Worm (Caenorhabditis elegans) whole organism, L2 larva: ENCODE measurements around the gene osgn-1.
A peak's percentile ranks its signal among the peaks of the same experiment; 100 is the strongest.

Experiments used
- C34F6.9 ChIP-seq: fragments of 150-350 bp; optimal IDR thresholded peaks from 2 replicates; lab custom pipeline; 2014; ENCODE audit warnings: missing biosample characterization, missing genetic modification characterization
- F13H6.1 ChIP-seq: sonication (generic microtip); optimal IDR thresholded peaks from 2 replicates; lab custom pipeline; 2016; ENCODE audit warnings: missing genetic modification characterization, missing compliant biosample characterization
- R02D3.7 ChIP-seq: fragments of 150-350 bp; optimal IDR thresholded peaks from 2 replicates; lab custom pipeline; 2014; ENCODE audit warnings: missing biosample characterization, missing genetic modification characterization
- Y55F3AM.14 ChIP-seq: fragments of 200-800 bp; sonication (Bioruptor generic); optimal IDR thresholded peaks from 2 replicates; lab custom pipeline; 2018; ENCODE audit warnings: mild to moderate bottlenecking, missing genetic modification characterization, missing compliant biosample characterization
- ZK546.5 ChIP-seq: sonication (generic microtip); optimal IDR thresholded peaks from 2 replicates; lab custom pipeline; 2017; ENCODE audit warnings: missing biosample characterization, missing genetic modification characterization
- aly-2 ChIP-seq: fragments of 150-350 bp; optimal IDR thresholded peaks from 2 replicates; lab custom pipeline; 2014; ENCODE audit warnings: missing biosample characterization, missing genetic modification characterization
- ama-1 ChIP-seq: fragments of 150-350 bp; optimal IDR thresholded peaks from 2 replicates; lab custom pipeline; 2018; ENCODE audit warnings: inconsistent platforms
- blmp-1 ChIP-seq: sonication (generic microtip); optimal IDR thresholded peaks from 2 replicates; lab custom pipeline; 2017; ENCODE audit warnings: missing genetic modification characterization, mild to moderate bottlenecking, missing compliant biosample characterization, antibody characterized with exemption, moderate library complexity; ENCODE audit not compliant: insufficient read depth
- ceh-16 ChIP-seq: fragments of 150-350 bp; optimal IDR thresholded peaks from 2 replicates; lab custom pipeline; 2014; ENCODE audit warnings: missing biosample characterization, missing genetic modification characterization
- ceh-82 ChIP-seq: fragments of 150-350 bp; optimal IDR thresholded peaks from 2 replicates; lab custom pipeline; 2014; ENCODE audit warnings: missing biosample characterization, missing genetic modification characterization
- crh-2 ChIP-seq: sonication (generic microtip); optimal IDR thresholded peaks from 2 replicates; lab custom pipeline; 2017; ENCODE audit warnings: missing biosample characterization, missing genetic modification characterization
- dmd-4 ChIP-seq: sonication (generic microtip); optimal IDR thresholded peaks from 2 replicates; lab custom pipeline; 2017; ENCODE audit warnings: missing biosample characterization, missing genetic modification characterization
- egl-27 ChIP-seq: sonication (generic microtip); optimal IDR thresholded peaks from 3 replicates; lab custom pipeline; 2017; ENCODE audit warnings: missing biosample characterization, missing genetic modification reagents, missing genetic modification characterization
- elt-1 ChIP-seq: fragments of 150-350 bp; optimal IDR thresholded peaks from 2 replicates; lab custom pipeline; 2014; ENCODE audit warnings: missing biosample characterization, missing genetic modification characterization
- elt-3 ChIP-seq: sonication (generic microtip); optimal IDR thresholded peaks from 2 replicates; lab custom pipeline; 2017; ENCODE audit warnings: missing biosample characterization, missing genetic modification characterization
- fos-1 ChIP-seq: fragments of 150-350 bp; optimal IDR thresholded peaks from 2 replicates; lab custom pipeline; 2014; ENCODE audit warnings: missing biosample characterization, missing genetic modification characterization
- gmeb-1 ChIP-seq: fragments of 150-350 bp; optimal IDR thresholded peaks from 2 replicates; lab custom pipeline; 2014; ENCODE audit warnings: missing biosample characterization, missing genetic modification characterization
- lin-11 ChIP-seq: fragments of 150-350 bp; sonication (generic microtip); optimal IDR thresholded peaks from 2 replicates; lab custom pipeline; 2014; ENCODE audit warnings: missing biosample characterization, missing genetic modification characterization, inconsistent platforms, mixed read lengths
- lin-13 ChIP-seq: fragments of 150-350 bp; optimal IDR thresholded peaks from 2 replicates; lab custom pipeline; 2014; ENCODE audit warnings: missing biosample characterization, missing genetic modification reagents, missing genetic modification characterization
- lin-39 ChIP-seq: fragments of 150-350 bp; optimal IDR thresholded peaks from 2 replicates; lab custom pipeline; 2014; ENCODE audit warnings: missing biosample characterization, missing genetic modification reagents, missing genetic modification characterization
- mab-5 ChIP-seq: fragments of 150-350 bp; optimal IDR thresholded peaks from 2 replicates; lab custom pipeline; 2014; ENCODE audit warnings: missing biosample characterization, missing genetic modification characterization
- mdl-1 ChIP-seq, 2 experiments: fragments of 150-350 bp in 1 of 2; sonication (generic microtip) in 1 of 2; optimal IDR thresholded peaks; 2 replicates each; lab custom pipeline; 2017; ENCODE audit warnings: missing biosample characterization in 2 of 2, missing genetic modification characterization in 2 of 2
- nhr-10 ChIP-seq: sonication (generic microtip); optimal IDR thresholded peaks from 2 replicates; lab custom pipeline; 2017; ENCODE audit warnings: missing biosample characterization, missing genetic modification characterization
- nhr-11 ChIP-seq: fragments of 150-350 bp; optimal IDR thresholded peaks from 2 replicates; lab custom pipeline; 2014; ENCODE audit warnings: missing biosample characterization, missing genetic modification characterization
- nhr-12 ChIP-seq: fragments of 150-350 bp; optimal IDR thresholded peaks from 2 replicates; lab custom pipeline; 2014; ENCODE audit warnings: missing biosample characterization, missing genetic modification characterization
- nhr-21 ChIP-seq: fragments of 150-350 bp; optimal IDR thresholded peaks from 2 replicates; lab custom pipeline; 2014; ENCODE audit warnings: missing biosample characterization, missing genetic modification characterization
- nhr-237 ChIP-seq: fragments of 150-350 bp; optimal IDR thresholded peaks from 2 replicates; lab custom pipeline; 2014; ENCODE audit warnings: missing biosample characterization, missing genetic modification characterization
- nhr-25 ChIP-seq: fragments of 150-350 bp; sonication (generic microtip); optimal IDR thresholded peaks from 3 replicates; lab custom pipeline; 2014; ENCODE audit warnings: missing biosample characterization, missing genetic modification characterization
- nhr-6 ChIP-seq: fragments of 150-350 bp; optimal IDR thresholded peaks from 2 replicates; lab custom pipeline; 2014; ENCODE audit warnings: missing biosample characterization, missing genetic modification characterization
- nhr-77 ChIP-seq: fragments of 150-350 bp; optimal IDR thresholded peaks from 2 replicates; lab custom pipeline; 2014; ENCODE audit warnings: missing biosample characterization, missing genetic modification characterization
- peb-1 ChIP-seq: fragments of 150-350 bp; optimal IDR thresholded peaks from 2 replicates; lab custom pipeline; 2014; ENCODE audit warnings: missing biosample characterization, missing genetic modification characterization
- sem-4 ChIP-seq: fragments of 150-350 bp; optimal IDR thresholded peaks from 2 replicates; lab custom pipeline; 2014; ENCODE audit warnings: missing biosample characterization, missing genetic modification reagents, missing genetic modification characterization
- skn-1 ChIP-seq: sonication (generic microtip); optimal IDR thresholded peaks from 2 replicates; lab custom pipeline; 2017; ENCODE audit warnings: missing biosample characterization, missing genetic modification characterization
- sma-3 ChIP-seq: sonication (generic microtip); optimal IDR thresholded peaks from 2 replicates; lab custom pipeline; 2016; ENCODE audit warnings: missing genetic modification reagents, missing genetic modification characterization, missing compliant biosample characterization
- sma-9 ChIP-seq, 2 experiments: fragments of 150-350 bp in 1 of 2; sonication (generic microtip) in 1 of 2; optimal IDR thresholded peaks; 2 replicates each; lab custom pipeline; 2014 to 2016; ENCODE audit warnings: missing genetic modification characterization in 2 of 2, mild to moderate bottlenecking in 1 of 2, missing biosample characterization in 1 of 2, missing compliant biosample characterization in 1 of 2, missing genetic modification reagents in 1 of 2, moderate library complexity in 1 of 2
- snpc-4 ChIP-seq: fragments of 150-350 bp; optimal IDR thresholded peaks from 2 replicates; lab custom pipeline; 2014; ENCODE audit warnings: missing biosample characterization, missing genetic modification characterization
- unc-39 ChIP-seq: fragments of 150-350 bp; optimal IDR thresholded peaks from 2 replicates; lab custom pipeline; 2014; ENCODE audit warnings: missing biosample characterization, missing genetic modification characterization
- unc-55 ChIP-seq: fragments of 150-350 bp; sonication (generic microtip); optimal IDR thresholded peaks from 3 replicates; lab custom pipeline; 2014; ENCODE audit warnings: missing biosample characterization, missing genetic modification reagents, missing genetic modification characterization
- unc-62 ChIP-seq: fragments of 150-350 bp; optimal IDR thresholded peaks from 2 replicates; lab custom pipeline; 2014; ENCODE audit warnings: missing biosample characterization, missing genetic modification reagents, missing genetic modification characterization
- zag-1 ChIP-seq: fragments of 150-350 bp; optimal IDR thresholded peaks from 2 replicates; lab custom pipeline; 2014; ENCODE audit warnings: missing biosample characterization, missing genetic modification characterization
- ztf-1 ChIP-seq: fragments of 200-800 bp; sonication (Bioruptor generic); conservative IDR thresholded peaks from 2 replicates; pipeline ENCODE4 v1.3.6; 2022; ENCODE audit warnings: missing genetic modification characterization, missing compliant biosample characterization
- ztf-11 ChIP-seq: sonication (generic microtip); optimal IDR thresholded peaks from 2 replicates; lab custom pipeline; 2017; ENCODE audit warnings: missing biosample characterization, missing genetic modification characterization
- ztf-4 ChIP-seq: fragments of 150-350 bp; optimal IDR thresholded peaks from 2 replicates; lab custom pipeline; 2014; ENCODE audit warnings: missing biosample characterization, missing genetic modification characterization

Gene osgn-1

ce11 chrIV:4209084-4209483, 1.9 kb downstream of the osgn-1 start:
- TF ChIP-seq skn-1 (tag; lab: Kevin White, UChicago), result no peak
- TF ChIP-seq sma-3 (GFP tag; lab: Kevin White, UChicago), result no peak
- no peak for TF ChIP-seq egl-27 (tag; lab: Kevin White, UChicago)
- no peak for TF ChIP-seq ceh-82
- TF ChIP-seq elt-3 (tag; lab: Kevin White, UChicago), result no peak
- no peak for TF ChIP-seq nhr-10
- TF ChIP-seq blmp-1, result no peak
- TF ChIP-seq, all 48 proteins: peak for 0

- TF ChIP-seq dmd-4 (tag; lab: Kevin White, UChicago) (no peak), elt-1 (tag; lab: Kevin White, UChicago) (no peak), unc-39 (no peak), nhr-237 (tag; lab: Kevin White, UChicago) (no peak), ztf-1 (GFP tag; lab: Robert Waterston, UW) (no peak), nhr-12 (tag; lab: Kevin White, UChicago) (no peak), nhr-10 (no peak), lin-39 (tag; lab: Kevin White, UChicago) (no peak), mdl-1 (tag; optimal IDR thresholded peaks at IDR 0.05; lab: Kevin White, UChicago) (peak; percentile 56 to 67), aly-2 (tag; lab: Kevin White, UChicago) (no peak), ceh-82 (no peak), sma-9 (GFP tag; optimal IDR thresholded peaks at IDR 0.05; lab: Kevin White, UChicago) (peak; percentile 36), sma-9 (tag; optimal IDR thresholded peaks at IDR 0.05; lab: Kevin White, UChicago) (no peak), nhr-77 (no peak), ZK546.5 (tag; lab: Kevin White, UChicago) (no peak), R02D3.7 (tag; lab: Kevin White, UChicago) (no peak), blmp-1 (no peak), gmeb-1 (tag; lab: Kevin White, UChicago) (no peak), F13H6.1 (no peak), C34F6.9 (tag; lab: Kevin White, UChicago) (peak; percentile 40), ceh-16 (tag; lab: Kevin White, UChicago) (no peak), unc-62 (GFP tag; lab: Kevin White, UChicago) (no peak), zag-1 (peak; percentile 29)
- TF ChIP-seq, all 48 proteins: peak for 4
These were observed 3.7 kb downstream of the osgn-1 start for ce11 chrIV:4210868-4211267.

- TF ChIP-seq sma-9 (GFP tag; optimal IDR thresholded peaks at IDR 0.05; lab: Kevin White, UChicago), result peak; percentile 45
- TF ChIP-seq sma-9 (tag; optimal IDR thresholded peaks at IDR 0.05; lab: Kevin White, UChicago), result no peak
- peak; percentile 1 for TF ChIP-seq ama-1
- peak; percentile 64 for TF ChIP-seq fos-1 (tag; lab: Kevin White, UChicago)
- TF ChIP-seq nhr-10, result no peak
- TF ChIP-seq ztf-11, result no peak
- TF ChIP-seq ztf-1 (GFP tag; lab: Robert Waterston, UW), result no peak
- TF ChIP-seq nhr-21, result no peak
These were observed 5.5 kb downstream of the osgn-1 start for ce11 chrIV:4212733-4213132.

- peak; percentile 38 for TF ChIP-seq nhr-6
- peak; percentile 46 for TF ChIP-seq sma-3 (GFP tag; lab: Kevin White, UChicago)
- TF ChIP-seq nhr-237 (tag; lab: Kevin White, UChicago), result no peak
- TF ChIP-seq peb-1 (tag; lab: Kevin White, UChicago), result no peak
- TF ChIP-seq dmd-4 (tag; lab: Kevin White, UChicago), result no peak
- no peak for TF ChIP-seq ztf-4 (tag; lab: Kevin White, UChicago)
- no peak for TF ChIP-seq lin-39 (tag; lab: Kevin White, UChicago)
- no peak for TF ChIP-seq nhr-12 (tag; lab: Kevin White, UChicago)
- TF ChIP-seq unc-55, result peak; percentile 92
- no peak for TF ChIP-seq mab-5
- TF ChIP-seq unc-39, result no peak
- TF ChIP-seq nhr-11 (tag; lab: Kevin White, UChicago), result no peak
- no peak for TF ChIP-seq Y55F3AM.14 (GFP tag; lab: Kevin White, UChicago)
- peak; percentile 58 for TF ChIP-seq lin-13
- TF ChIP-seq nhr-10, result no peak
- TF ChIP-seq ztf-11, result no peak
- TF ChIP-seq ztf-1 (GFP tag; lab: Robert Waterston, UW), result no peak
- no peak for TF ChIP-seq elt-3 (tag; lab: Kevin White, UChicago)
- peak; percentile 81 for TF ChIP-seq C34F6.9 (tag; lab: Kevin White, UChicago)
- TF ChIP-seq ama-1, result peak; percentile 82
- TF ChIP-seq sma-9 (GFP tag; optimal IDR thresholded peaks at IDR 0.05; lab: Kevin White, UChicago), result peak; percentile 76
- TF ChIP-seq sma-9 (tag; optimal IDR thresholded peaks at IDR 0.05; lab: Kevin White, UChicago), result no peak
- TF ChIP-seq nhr-77, result no peak
- peak; percentile 100 for TF ChIP-seq skn-1 (tag; lab: Kevin White, UChicago)
- TF ChIP-seq mdl-1 (tag; optimal IDR thresholded peaks at IDR 0.05; lab: Kevin White, UChicago), result peak; percentile 73 to 76
- TF ChIP-seq elt-1 (tag; lab: Kevin White, UChicago), result no peak
- no peak for TF ChIP-seq ceh-16 (tag; lab: Kevin White, UChicago)
- peak; percentile 22 for TF ChIP-seq gmeb-1 (tag; lab: Kevin White, UChicago)
- TF ChIP-seq R02D3.7 (tag; lab: Kevin White, UChicago), result no peak
- peak; percentile 39 for TF ChIP-seq nhr-25 (tag; lab: Kevin White, UChicago)
- peak; percentile 71 for TF ChIP-seq nhr-21
- peak; percentile 55 for TF ChIP-seq F13H6.1
- TF ChIP-seq zag-1, result peak; percentile 38
- no peak for TF ChIP-seq ZK546.5 (tag; lab: Kevin White, UChicago)
- TF ChIP-seq aly-2 (tag; lab: Kevin White, UChicago), result no peak
- TF ChIP-seq sem-4 (tag; lab: Kevin White, UChicago), result peak; percentile 6
- TF ChIP-seq unc-62 (GFP tag; lab: Kevin White, UChicago), result no peak
- peak; percentile 74 for TF ChIP-seq crh-2 (tag; lab: Kevin White, UChicago)
- TF ChIP-seq lin-11 (tag; lab: Kevin White, UChicago), result no peak
- TF ChIP-seq ceh-82, result no peak
- no peak for TF ChIP-seq snpc-4
These were observed 8.2 kb downstream of the osgn-1 start for ce11 chrIV:4215349-4215748.
